Worm (Caenorhabditis elegans) whole organism, L1 larva: ENCODE results near the gene F44F4.3.

Experiments used
- alr-1 ChIP-seq: fragments of 200-800 bp; sonication (Bioruptor generic); optimal IDR thresholded peaks from 2 replicates; lab custom pipeline; 2018; ENCODE audit warnings: borderline replicate concordance, mild to moderate bottlenecking, missing genetic modification characterization, missing compliant biosample characterization
- efl-1 ChIP-seq, 4 experiments: fragments of 150-350 bp; optimal IDR thresholded peaks in 3 of 4; peaks in 1 of 4; 1 replicate in 1 of 4; 2 replicates in 3 of 4; lab custom pipeline; 2014; ENCODE audit warnings: missing biosample characterization in 2 of 4, missing genetic modification characterization in 2 of 4, missing genetic modification reagents in 2 of 4
- nhr-20 ChIP-seq: sonication (generic microtip); optimal IDR thresholded peaks from 2 replicates; lab custom pipeline; 2016; ENCODE audit warnings: mild to moderate bottlenecking, missing genetic modification characterization, missing compliant biosample characterization
- nhr-85 ChIP-seq: sonication (generic microtip); peaks from one replicate; lab custom pipeline; 2016; ENCODE audit warnings: missing genetic modification characterization, inconsistent platforms, missing compliant biosample characterization
- skn-1 ChIP-seq: fragments of 150-350 bp; optimal IDR thresholded peaks from 2 replicates; lab custom pipeline; 2014; ENCODE audit warnings: missing biosample characterization, missing genetic modification characterization
- tbx-2 ChIP-seq: sonication (generic microtip); optimal IDR thresholded peaks from 2 replicates; lab custom pipeline; 2016; ENCODE audit warnings: missing genetic modification characterization, missing compliant biosample characterization
- ztf-11 ChIP-seq, 2 experiments: sonication (generic microtip); optimal IDR thresholded peaks; 2 replicates each; lab custom pipeline; 2016 to 2017; ENCODE audit warnings: missing genetic modification characterization in 2 of 2, missing biosample characterization in 1 of 2, missing compliant biosample characterization in 1 of 2

DNA sequence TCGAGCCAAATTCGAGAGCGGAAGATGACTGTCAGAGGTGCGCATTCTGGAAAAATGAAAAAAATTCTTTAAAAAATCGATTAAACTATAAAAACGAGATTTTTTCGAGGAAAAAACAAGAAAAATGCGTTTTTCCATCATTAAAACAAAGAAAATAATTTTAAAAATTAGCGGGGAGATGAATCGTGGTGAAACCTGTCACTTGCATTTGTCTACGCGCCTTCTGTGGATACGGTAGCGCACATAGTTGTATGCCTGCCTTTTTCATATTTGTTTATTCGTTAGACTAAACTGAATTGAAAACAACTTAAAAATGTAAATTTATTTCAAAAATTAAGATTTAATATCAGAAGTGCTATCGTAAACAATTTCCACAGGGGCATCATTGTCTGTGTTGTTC lies 1.3 kb downstream of the F44F4.3 start, which contains the start of gene egg-3:
- no peak for TF ChIP-seq ztf-11 (tag; optimal IDR thresholded peaks at IDR 0.05; lab: Kevin White, UChicago)
- no peak for TF ChIP-seq tbx-2 (tag; lab: Kevin White, UChicago)
- no peak for TF ChIP-seq alr-1 (tag; lab: Kevin White, UChicago)
- TF ChIP-seq nhr-20 (tag; lab: Kevin White, UChicago): no peak
- no peak for TF ChIP-seq nhr-85 (tag; lab: Kevin White, UChicago)
- no peak for TF ChIP-seq efl-1 (optimal IDR thresholded peaks at IDR 0.05; lab: Kevin White, UChicago)
- no peak for TF ChIP-seq efl-1 (GFP tag; optimal IDR thresholded peaks at IDR 0.05 in 1 of 2; lab: Kevin White, UChicago)
- no peak for TF ChIP-seq skn-1 (tag; lab: Kevin White, UChicago)
